Fruit fly (Drosophila melanogaster) whole organism, prepupa: ENCODE data around the gene CG10194.

Experiments used
- CG11294 ChIP-seq: fragments of 200-800 bp; sonication (Bioruptor generic); IDR thresholded peaks from 2 replicates; pipeline ENCODE4 v1.3.6; 2022; ENCODE audit warnings: missing biosample characterization, missing genetic modification characterization
- CG11902 ChIP-seq: fragments of 200-800 bp; sonication (Bioruptor generic); optimal IDR thresholded peaks from 3 replicates; lab custom pipeline; 2016; ENCODE audit warnings: missing biosample characterization, missing genetic modification characterization
- CG15336 ChIP-seq: fragments of 200-800 bp; sonication (Bioruptor generic); IDR thresholded peaks from 2 replicates; pipeline ENCODE4 v1.3.6; 2022; ENCODE audit warnings: missing biosample characterization, missing genetic modification characterization
- CG16779 ChIP-seq: fragments of 200-800 bp; sonication (Bioruptor generic); optimal IDR thresholded peaks from 3 replicates; lab custom pipeline; 2017; ENCODE audit warnings: missing biosample characterization, mild to moderate bottlenecking, missing genetic modification characterization
- CG34406 ChIP-seq: fragments of 200-800 bp; sonication (Bioruptor generic); optimal IDR thresholded peaks from 3 replicates; lab custom pipeline; 2016; ENCODE audit warnings: missing biosample characterization, missing genetic modification characterization
- CG3919 ChIP-seq: fragments of 200-800 bp; sonication (Bioruptor generic); optimal IDR thresholded peaks from 3 replicates; lab custom pipeline; 2016; ENCODE audit warnings: missing biosample characterization, missing genetic modification characterization
- CG6163 ChIP-seq: fragments of 200-800 bp; sonication (Bioruptor generic); IDR thresholded peaks from 3 replicates; pipeline ENCODE4 v1.3.6; 2022; ENCODE audit warnings: missing biosample characterization, missing genetic modification characterization
- CG6276 ChIP-seq: fragments of 200-800 bp; sonication (Bioruptor generic); optimal IDR thresholded peaks from 2 replicates; lab custom pipeline; 2017; ENCODE audit warnings: missing biosample characterization, mild to moderate bottlenecking, missing genetic modification characterization
- CG6808 ChIP-seq: fragments of 200-800 bp; sonication (Bioruptor generic); optimal IDR thresholded peaks from 3 replicates; lab custom pipeline; 2017; ENCODE audit warnings: missing biosample characterization, missing genetic modification characterization, mild to moderate bottlenecking, moderate library complexity, missing genetic modification reagents
- CG6854 ChIP-seq: fragments of 200-800 bp; sonication (Bioruptor generic); optimal IDR thresholded peaks from 2 replicates; lab custom pipeline; 2017; ENCODE audit warnings: missing biosample characterization, mild to moderate bottlenecking, missing genetic modification characterization
- CG7368 ChIP-seq: fragments of 200-800 bp; sonication (Bioruptor generic); optimal IDR thresholded peaks from 3 replicates; lab custom pipeline; 2016; ENCODE audit warnings: missing biosample characterization, missing genetic modification characterization
- CG8319 ChIP-seq: fragments of 200-800 bp; sonication (Bioruptor generic); optimal IDR thresholded peaks from 3 replicates; lab custom pipeline; 2016; ENCODE audit warnings: missing biosample characterization, missing genetic modification characterization
- CG9139 ChIP-seq: fragments of 200-800 bp; sonication (Bioruptor generic); optimal IDR thresholded peaks from 3 replicates; lab custom pipeline; 2017; ENCODE audit warnings: missing biosample characterization, mild to moderate bottlenecking, missing genetic modification characterization
- Eip75B ChIP-seq: fragments of 200-800 bp; sonication (Bioruptor generic); optimal IDR thresholded peaks from 3 replicates; lab custom pipeline; 2016; ENCODE audit warnings: missing biosample characterization, missing genetic modification characterization
- Eip78C ChIP-seq: fragments of 200-800 bp; sonication (Bioruptor generic); peaks from one replicate; lab custom pipeline; 2016; ENCODE audit warnings: missing biosample characterization, missing genetic modification characterization
- Ets21C ChIP-seq: fragments of 200-800 bp; sonication (Bioruptor generic); optimal IDR thresholded peaks from 3 replicates; lab custom pipeline; 2016; ENCODE audit warnings: missing biosample characterization, missing genetic modification characterization
- Ets96B ChIP-seq: fragments of 200-800 bp; optimal IDR thresholded peaks from 2 replicates; lab custom pipeline; 2019; ENCODE audit warnings: missing biosample characterization, mild to moderate bottlenecking, missing genetic modification characterization, moderate library complexity
- Gug ChIP-seq: fragments of 200-800 bp; sonication (Bioruptor generic); IDR thresholded peaks from 2 replicates; pipeline ENCODE4 v1.3.6; 2022; ENCODE audit warnings: missing biosample characterization, missing genetic modification characterization
- Hr38 ChIP-seq: sonication (Bioruptor generic); optimal IDR thresholded peaks from 2 replicates; lab custom pipeline; 2016; ENCODE audit warnings: missing biosample characterization, missing genetic modification characterization
- Hr39 ChIP-seq: fragments of 200-800 bp; sonication (Bioruptor generic); optimal IDR thresholded peaks from 2 replicates; lab custom pipeline; 2016; ENCODE audit warnings: missing biosample characterization, missing genetic modification characterization
- Hr4 ChIP-seq: fragments of 200-800 bp; sonication (Bioruptor generic); optimal IDR thresholded peaks from 3 replicates; lab custom pipeline; 2016; ENCODE audit warnings: missing biosample characterization, missing genetic modification characterization
- Lpt ChIP-seq: fragments of 200-800 bp; sonication (Bioruptor generic); optimal IDR thresholded peaks from 3 replicates; lab custom pipeline; 2016; ENCODE audit warnings: missing biosample characterization, missing genetic modification characterization
- Met ChIP-seq: fragments of 200-800 bp; sonication (Bioruptor generic); optimal IDR thresholded peaks from 3 replicates; lab custom pipeline; 2016; ENCODE audit warnings: missing biosample characterization, missing genetic modification characterization
- OdsH ChIP-seq: fragments of 200-800 bp; sonication (Bioruptor generic); optimal IDR thresholded peaks from 3 replicates; lab custom pipeline; 2016; ENCODE audit warnings: missing biosample characterization, missing genetic modification characterization
- Sox102F ChIP-seq: fragments of 200-800 bp; sonication (Bioruptor generic); optimal IDR thresholded peaks from 2 replicates; lab custom pipeline; 2016; ENCODE audit warnings: missing biosample characterization, mild to moderate bottlenecking, missing genetic modification characterization
- Sox14 ChIP-seq: fragments of 200-800 bp; sonication (Bioruptor generic); optimal IDR thresholded peaks from 3 replicates; lab custom pipeline; 2016; ENCODE audit warnings: missing biosample characterization, missing genetic modification characterization
- Sox15 ChIP-seq: fragments of 200-800 bp; sonication (Bioruptor generic); optimal IDR thresholded peaks from 3 replicates; lab custom pipeline; 2016; ENCODE audit warnings: missing biosample characterization, missing genetic modification characterization
- achi ChIP-seq: fragments of 200-800 bp; sonication (Bioruptor generic); optimal IDR thresholded peaks from 3 replicates; lab custom pipeline; 2016; ENCODE audit warnings: missing biosample characterization, missing genetic modification characterization
- dac ChIP-seq: fragments of 200-800 bp; sonication (Bioruptor generic); optimal IDR thresholded peaks from 2 replicates; lab custom pipeline; 2017; ENCODE audit warnings: missing biosample characterization, mild to moderate bottlenecking, missing genetic modification characterization
- dsx ChIP-seq: fragments of 200-800 bp; optimal IDR thresholded peaks from 3 replicates; lab custom pipeline; 2019; ENCODE audit warnings: missing biosample characterization, mild to moderate bottlenecking, missing genetic modification characterization, moderate library complexity; ENCODE audit not compliant: poor library complexity, severe bottlenecking
- eg ChIP-seq: fragments of 200-800 bp; sonication (Bioruptor generic); IDR thresholded peaks from 3 replicates; pipeline ENCODE4 v1.3.6; 2022; ENCODE audit warnings: missing biosample characterization, missing genetic modification characterization
- esn ChIP-seq: fragments of 200-800 bp; sonication (Bioruptor generic); optimal IDR thresholded peaks from 2 replicates; lab custom pipeline; 2016; ENCODE audit warnings: missing biosample characterization, mild to moderate bottlenecking, missing genetic modification characterization, moderate library complexity
- fd85E ChIP-seq: fragments of 200-800 bp; sonication (Bioruptor generic); optimal IDR thresholded peaks from 3 replicates; lab custom pipeline; 2016; ENCODE audit warnings: missing biosample characterization, missing genetic modification characterization
- fkh ChIP-seq: fragments of 200-800 bp; sonication (Bioruptor generic); optimal IDR thresholded peaks from 3 replicates; lab custom pipeline; 2017; ENCODE audit warnings: missing biosample characterization, mild to moderate bottlenecking, missing genetic modification characterization, moderate library complexity
- net ChIP-seq: fragments of 200-800 bp; sonication (Bioruptor generic); optimal IDR thresholded peaks from 3 replicates; lab custom pipeline; 2016; ENCODE audit warnings: missing biosample characterization, missing genetic modification characterization
- spab ChIP-seq: fragments of 200-800 bp; sonication (Bioruptor generic); optimal IDR thresholded peaks from 2 replicates; lab custom pipeline; 2017; ENCODE audit warnings: missing biosample characterization, mild to moderate bottlenecking, missing genetic modification characterization, missing genetic modification reagents
- ss ChIP-seq, 2 experiments: fragments of 200-800 bp; sonication (Bioruptor generic); optimal IDR thresholded peaks; 2 replicates in 1 of 2; 3 replicates in 1 of 2; lab custom pipeline; 2017 to 2018; ENCODE audit warnings: mild to moderate bottlenecking in 2 of 2, missing biosample characterization in 2 of 2, missing genetic modification characterization in 2 of 2, moderate library complexity in 1 of 2
- svp ChIP-seq: fragments of 200-800 bp; sonication (Bioruptor generic); peaks from one replicate; lab custom pipeline; 2016; ENCODE audit warnings: missing biosample characterization, missing genetic modification characterization
- topi ChIP-seq: fragments of 200-800 bp; sonication (Bioruptor generic); optimal IDR thresholded peaks from 3 replicates; lab custom pipeline; 2016; ENCODE audit warnings: missing biosample characterization, missing genetic modification characterization

Gene CG10194

DNA sequence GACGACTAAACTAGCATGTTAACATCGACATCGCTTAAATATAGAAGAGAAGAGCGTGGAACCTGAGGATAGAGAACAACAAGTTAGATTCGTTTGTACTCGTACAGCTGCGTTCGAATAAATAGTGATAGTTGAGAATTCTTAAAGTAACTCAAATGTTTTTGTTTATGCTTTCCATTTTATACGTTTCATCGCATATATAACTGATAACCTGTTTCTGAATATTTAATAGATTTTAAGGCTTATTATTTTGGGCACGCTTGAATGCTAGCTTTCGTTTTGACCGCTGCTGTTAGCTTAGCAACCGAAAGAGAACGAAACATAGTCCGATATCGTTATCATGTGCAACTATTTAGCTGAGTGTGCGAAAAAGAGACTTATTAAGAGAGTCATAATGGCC lies 38.4 kb upstream of the CG10194 start (continued):
- TF ChIP-seq dac (peak; percentile 97), Eip75B (peak; percentile 95), Met (GFP tag; lab: Kevin White, UChicago) (peak; percentile 66), CG8319 (GFP tag; lab: Kevin White, UChicago) (peak; percentile 85), fkh (GFP tag; lab: Kevin White, UChicago) (peak; percentile 76), CG9139 (peak; percentile 93), CG34406 (peak; percentile 86), CG6276 (GFP tag; lab: Kevin White, UChicago) (peak; percentile 99), CG6163 (GFP tag; lab: Robert Waterston, UW) (peak; percentile 99), Sox14 (GFP tag; lab: Kevin White, UChicago) (peak; percentile 95), Ets21C (peak; percentile 27), CG11902 (peak; percentile 61), Sox102F (peak; percentile 54), Hr39 (GFP tag; lab: Kevin White, UChicago) (peak; percentile 69)

DNA sequence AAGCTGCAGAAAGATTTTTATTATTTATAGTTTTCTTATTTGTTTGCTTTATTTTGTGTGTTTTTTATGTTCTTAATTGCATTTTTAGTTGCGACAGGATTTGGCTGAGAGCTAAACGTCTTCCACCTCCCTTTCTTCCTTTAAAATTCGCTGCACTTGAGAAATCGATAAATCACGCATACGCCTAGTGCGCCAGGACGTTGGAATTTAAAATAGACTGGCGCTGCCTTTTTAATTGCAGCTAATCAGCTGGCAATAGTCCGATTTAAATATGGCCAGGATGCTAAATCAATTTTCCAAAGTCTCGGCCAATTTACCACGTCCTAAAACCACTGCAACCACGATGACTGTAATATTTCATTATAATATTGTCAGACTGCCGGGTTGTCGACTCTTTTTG lies 36.9 kb upstream of the CG10194 start:
- TF ChIP-seq Eip78C (GFP tag; lab: Kevin White, UChicago) = peak; percentile 38
- no peak for TF ChIP-seq Ets21C

DNA sequence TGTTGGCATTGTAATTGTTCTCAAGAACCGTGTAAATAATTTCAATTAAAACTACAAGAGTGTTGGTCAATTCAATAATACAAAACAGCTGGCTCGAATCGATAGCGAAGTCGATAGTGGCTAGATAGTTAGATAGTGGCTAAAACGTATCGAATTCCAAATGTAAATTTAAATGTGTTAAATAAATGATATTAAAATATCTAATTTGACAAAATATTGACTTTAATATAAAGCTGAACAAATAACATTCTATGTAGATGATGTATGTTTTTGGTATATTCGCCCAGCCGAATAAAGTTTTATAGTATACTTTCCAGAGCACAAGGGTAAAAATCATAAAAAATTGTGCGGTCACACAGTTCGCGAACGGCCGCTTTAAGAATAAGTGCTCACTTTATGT lies 36.4 kb upstream of the CG10194 start, which contains the start of the genes Dpm1 and CG10137:
Gene Dpm1, minus strand, starts transcription at position 53 of the 400 bp plus-strand sequence.
Gene CG10137, plus strand, starts transcription at position 371 of the 400 bp plus-strand sequence.
- peak; percentile 40 for TF ChIP-seq Eip78C (GFP tag; lab: Kevin White, UChicago)
- TF ChIP-seq Met (GFP tag; lab: Kevin White, UChicago) = no peak
- peak; percentile 15 for TF ChIP-seq esn (GFP tag; lab: Kevin White, UChicago)

DNA sequence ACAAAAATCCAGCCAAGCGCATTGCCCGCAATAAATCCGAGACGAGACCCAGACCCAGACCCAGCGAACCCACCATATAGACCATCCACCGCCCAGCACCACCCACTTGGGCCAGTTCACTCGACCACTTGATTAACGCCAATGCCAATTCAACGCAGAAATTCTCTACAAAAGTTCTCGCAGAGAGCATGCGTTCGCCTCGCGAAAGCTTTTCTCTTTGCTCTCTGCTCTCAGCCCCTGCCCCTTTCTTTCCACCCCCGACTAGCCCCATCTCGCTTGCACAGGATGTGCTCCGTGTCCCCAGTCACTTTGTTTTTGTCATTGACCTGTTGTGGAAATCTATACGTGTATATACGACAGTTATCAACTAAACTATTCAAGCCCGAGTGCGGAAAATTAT lies 29.7 kb upstream of the CG10194 start:
- TF ChIP-seq Sox15 (GFP tag; lab: Kevin White, UChicago) (no peak), CG6854 (GFP tag; lab: Kevin White, UChicago) (no peak), ss (GFP tag; optimal IDR thresholded peaks at IDR 0.05; lab: Kevin White, UChicago) (no peak), svp (no peak), eg (GFP tag; lab: Robert Waterston, UW) (0 out of 3 replicates have a peak, but pooled peaks have one; percentile 15), Hr4 (GFP tag; lab: Kevin White, UChicago) (no peak)

DNA sequence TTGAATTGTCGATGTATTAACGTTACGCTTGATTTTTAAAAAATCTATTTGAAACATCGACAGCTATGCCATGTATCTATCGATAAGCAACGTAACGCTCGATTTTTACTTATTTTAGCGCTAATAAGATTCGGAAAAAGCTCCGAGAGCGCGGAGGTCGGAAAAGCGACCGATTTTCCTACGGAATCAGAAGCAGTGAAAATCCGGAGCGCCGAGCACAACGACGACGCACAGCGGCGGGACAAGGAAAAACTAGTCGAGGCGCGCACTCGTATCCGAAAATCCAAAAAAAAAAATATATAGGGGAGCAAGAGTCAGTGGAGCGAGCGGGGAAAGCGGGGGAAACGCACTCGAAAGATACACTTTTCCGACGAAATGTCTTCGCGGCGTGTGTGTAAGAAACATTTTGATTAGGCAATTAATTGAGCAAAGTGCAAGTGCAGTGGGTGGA lies 28.8 kb upstream of the CG10194 start, which contains the start of gene CG10132:
Gene CG10132, plus strand, starts transcription at position 189 of the 451 bp plus-strand sequence.
- peak; percentile 7 for TF ChIP-seq Lpt (GFP tag; lab: Kevin White, UChicago)
- no peak for TF ChIP-seq CG7368

DNA sequence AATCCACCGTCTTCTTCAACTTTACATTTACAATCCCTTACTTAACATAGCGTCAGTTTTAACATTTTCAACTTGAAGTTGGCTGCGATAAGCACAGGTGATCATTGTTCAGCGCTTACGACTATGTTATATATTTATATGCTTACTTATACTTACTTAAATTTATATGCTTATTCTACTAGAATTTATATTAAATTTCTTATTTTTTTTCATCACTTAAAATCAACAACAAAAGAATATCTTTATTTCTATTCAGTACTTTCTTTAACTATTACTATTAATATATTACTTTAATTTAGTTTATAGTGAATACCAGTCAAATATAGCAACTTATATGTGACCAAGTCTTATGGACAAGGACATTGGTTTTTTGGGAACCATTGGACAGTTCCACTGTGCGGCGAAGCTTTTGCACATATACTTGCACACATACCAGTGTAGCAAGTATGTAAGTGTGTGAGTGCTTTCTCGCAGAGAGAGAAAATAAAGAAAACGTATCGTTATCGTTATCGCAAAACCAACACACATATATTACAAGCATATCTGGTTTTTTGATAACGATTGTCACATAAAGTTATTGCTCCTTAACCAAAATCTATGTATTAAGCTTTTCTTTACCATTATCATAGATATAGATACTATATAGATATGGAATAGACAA lies 27.4 kb upstream of the CG10194 start, which contains the start of gene Hasp:
Gene Hasp, minus strand, starts transcription at position 51 of the 661 bp plus-strand sequence.
- TF ChIP-seq dsx (no peak), Eip78C (GFP tag; lab: Kevin White, UChicago) (no peak), eg (GFP tag; lab: Robert Waterston, UW) (0 out of 3 replicates have a peak, but pooled peaks have one; percentile 32), ss (GFP tag; optimal IDR thresholded peaks at IDR 0.05; lab: Kevin White, UChicago) (no peak), Met (GFP tag; lab: Kevin White, UChicago) (peak; percentile 19), dac (no peak), fd85E (no peak), Hr38 (GFP tag; lab: Kevin White, UChicago) (no peak), CG11902 (no peak), topi (GFP tag; lab: Kevin White, UChicago) (peak; percentile 17), CG16779 (no peak), Ets96B (tag; lab: Kevin White, UChicago) (no peak), achi (peak; percentile 36), Hr4 (GFP tag; lab: Kevin White, UChicago) (peak; percentile 23), OdsH (GFP tag; lab: Kevin White, UChicago) (no peak), Hr39 (GFP tag; lab: Kevin White, UChicago) (peak; percentile 19), Gug (GFP tag; lab: Robert Waterston, UW) (no peak), CG3919 (GFP tag; lab: Kevin White, UChicago) (peak; percentile 36), esn (GFP tag; lab: Kevin White, UChicago) (peak; percentile 46), CG8319 (GFP tag; lab: Kevin White, UChicago) (no peak), CG11294 (no peak), CG6276 (GFP tag; lab: Kevin White, UChicago) (no peak), spab (GFP tag; lab: Kevin White, UChicago) (no peak), CG7368 (no peak), CG6808 (no peak), fkh (GFP tag; lab: Kevin White, UChicago) (no peak), net (GFP tag; lab: Kevin White, UChicago) (no peak), CG34406 (peak; percentile 17), CG15336 (GFP tag; lab: Robert Waterston, UW) (peak; percentile 41)
